Worm (Caenorhabditis elegans) whole organism, mixed stage, embryonic: ENCODE measurements around the gene prde-1.

Experiments used
- ces-1 ChIP-seq: fragments of 150-350 bp; optimal IDR thresholded peaks from 2 replicates; lab custom pipeline; 2014; ENCODE audit warnings: missing biosample characterization, missing genetic modification reagents, missing genetic modification characterization
- cnd-1 ChIP-seq: fragments of 200-800 bp; sonication (Bioruptor generic); optimal IDR thresholded peaks from 2 replicates; lab custom pipeline; 2018; ENCODE audit warnings: mild to moderate bottlenecking, missing genetic modification characterization, missing compliant biosample characterization
- elt-1 ChIP-seq: sonication (generic microtip); optimal IDR thresholded peaks from 2 replicates; lab custom pipeline; 2017; ENCODE audit warnings: missing genetic modification characterization, mild to moderate bottlenecking, missing compliant biosample characterization, antibody characterized with exemption, moderate library complexity, borderline replicate concordance; ENCODE audit not compliant: insufficient read depth
- lsy-2 ChIP-seq: fragments of 150-350 bp; optimal IDR thresholded peaks from 2 replicates; lab custom pipeline; 2014; ENCODE audit warnings: missing biosample characterization, missing genetic modification characterization
- mls-2 ChIP-seq: sonication (generic microtip); optimal IDR thresholded peaks from 2 replicates; lab custom pipeline; 2016; ENCODE audit warnings: mild to moderate bottlenecking, missing genetic modification characterization, moderate library complexity, missing compliant biosample characterization
- nhr-76 ChIP-seq: sonication (generic microtip); optimal IDR thresholded peaks from 2 replicates; lab custom pipeline; 2017; ENCODE audit warnings: missing biosample characterization, missing genetic modification characterization
- sem-2 ChIP-seq: fragments of 200-800 bp; sonication (Bioruptor generic); optimal IDR thresholded peaks from 2 replicates; lab custom pipeline; 2018; ENCODE audit warnings: mild to moderate bottlenecking, missing genetic modification characterization, missing compliant biosample characterization
- unc-39 ChIP-seq: fragments of 150-350 bp; optimal IDR thresholded peaks from 2 replicates; lab custom pipeline; 2014; ENCODE audit warnings: missing biosample characterization, missing genetic modification characterization

DNA sequence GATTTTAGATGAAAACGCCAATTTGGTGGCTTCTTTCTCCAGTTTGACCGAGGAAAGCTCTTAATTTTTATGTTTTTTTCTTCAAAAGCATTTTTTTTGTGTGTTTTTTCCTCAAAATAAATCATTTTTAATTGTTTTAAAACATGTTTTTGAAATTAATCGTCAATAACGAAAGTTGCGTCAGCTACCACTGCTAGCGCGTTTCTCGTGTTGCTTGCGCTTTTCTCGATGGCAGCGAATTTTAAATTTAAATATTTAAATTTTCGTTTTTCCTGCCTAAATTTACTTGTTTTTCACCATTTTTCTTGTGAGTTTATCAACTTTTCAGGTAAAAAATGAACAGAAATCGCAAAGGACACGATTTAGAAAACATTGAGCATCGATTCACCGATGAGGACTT is at the start of gene prde-1:
- TF ChIP-seq lsy-2 (no peak), nhr-76 (tag; lab: Kevin White, UChicago) (no peak), cnd-1 (tag; lab: Kevin White, UChicago) (no peak), sem-2 (GFP tag; lab: Kevin White, UChicago) (no peak), mls-2 (tag; lab: Kevin White, UChicago) (no peak), unc-39 (tag; lab: Kevin White, UChicago) (no peak), ces-1 (no peak), elt-1 (no peak)
